Fruit fly (Drosophila melanogaster) whole organism, embryonic: ENCODE measurements around the gene scyl.

Experiments
- Ada2b ChIP-seq: fragments of 200-800 bp; sonication (Bioruptor generic); IDR thresholded peaks from 2 replicates; pipeline ENCODE4 v1.3.6; 2022; ENCODE audit warnings: missing biosample characterization, missing genetic modification characterization
- B-H1 ChIP-seq: fragments of 200-800 bp; sonication (Bioruptor generic); IDR thresholded peaks from 3 replicates; pipeline ENCODE4 v1.3.6; 2022; ENCODE audit warnings: missing biosample characterization, missing genetic modification characterization
- BEAF-32 ChIP-seq: fragments of 200-800 bp; sonication (Bioruptor generic); optimal IDR thresholded peaks from 3 replicates; lab custom pipeline; 2017; ENCODE audit warnings: missing biosample characterization, missing genetic modification characterization, mild to moderate bottlenecking, moderate library complexity, missing genetic modification reagents
- Bdp1 ChIP-seq: fragments of 200-800 bp; sonication (Bioruptor generic); optimal IDR thresholded peaks from 3 replicates; lab custom pipeline; 2016; ENCODE audit warnings: missing biosample characterization, missing genetic modification characterization
- Blimp-1 ChIP-seq: fragments of 200-800 bp; sonication (Bioruptor generic); optimal IDR thresholded peaks from 3 replicates; lab custom pipeline; 2018; ENCODE audit warnings: missing biosample characterization, missing genetic modification characterization, mild to moderate bottlenecking, moderate library complexity, missing genetic modification reagents
- CG10147 ChIP-seq: fragments of 200-800 bp; sonication (Bioruptor generic); optimal IDR thresholded peaks from 2 replicates; lab custom pipeline; 2019; ENCODE audit warnings: missing biosample characterization, mild to moderate bottlenecking, missing genetic modification characterization, moderate library complexity
- CG10267 ChIP-seq: fragments of 200-800 bp; sonication (Bioruptor generic); optimal IDR thresholded peaks from 2 replicates; lab custom pipeline; 2018; ENCODE audit warnings: missing biosample characterization, mild to moderate bottlenecking, missing genetic modification characterization, moderate library complexity
- CG11085 ChIP-seq: fragments of 200-800 bp; sonication (Bioruptor generic); IDR thresholded peaks from 2 replicates; pipeline ENCODE4 v1.3.6; 2022; ENCODE audit warnings: missing biosample characterization, missing genetic modification characterization
- CG11247 ChIP-seq: fragments of 200-800 bp; sonication (Bioruptor generic); IDR thresholded peaks from 2 replicates; pipeline ENCODE4 v1.3.6; 2022; ENCODE audit warnings: missing biosample characterization, missing genetic modification characterization
- CG11695 ChIP-seq: fragments of 200-800 bp; sonication (Bioruptor generic); IDR thresholded peaks from 3 replicates; pipeline ENCODE4 v1.3.6; 2022; ENCODE audit warnings: missing biosample characterization, missing genetic modification characterization
- CG12744 ChIP-seq: fragments of 200-800 bp; sonication (Bioruptor generic); optimal IDR thresholded peaks from 2 replicates; lab custom pipeline; 2016; ENCODE audit warnings: missing biosample characterization, missing genetic modification characterization
- CG14014 ChIP-seq: fragments of 200-800 bp; sonication (Bioruptor generic); IDR thresholded peaks from 2 replicates; pipeline ENCODE4 v1.3.6; 2022; ENCODE audit warnings: missing biosample characterization, missing genetic modification characterization
- CG15514 ChIP-seq: fragments of 200-800 bp; sonication (Bioruptor generic); optimal IDR thresholded peaks from 3 replicates; lab custom pipeline; 2017; ENCODE audit warnings: missing biosample characterization, missing genetic modification characterization, mild to moderate bottlenecking, moderate library complexity, missing genetic modification reagents
- CG16815 ChIP-seq: fragments of 200-800 bp; sonication (Bioruptor generic); optimal IDR thresholded peaks from 3 replicates; lab custom pipeline; 2017; ENCODE audit warnings: missing biosample characterization, mild to moderate bottlenecking, missing genetic modification characterization
- CG16863 ChIP-seq: fragments of 200-800 bp; sonication (Bioruptor generic); optimal IDR thresholded peaks from 3 replicates; lab custom pipeline; 2016; ENCODE audit warnings: missing biosample characterization, missing genetic modification characterization
- CG17359 ChIP-seq: fragments of 200-800 bp; sonication (Bioruptor generic); optimal IDR thresholded peaks from 3 replicates; lab custom pipeline; 2018; ENCODE audit warnings: missing biosample characterization, mild to moderate bottlenecking, missing genetic modification characterization, moderate library complexity
- CG1792 ChIP-seq: fragments of 200-800 bp; sonication (Bioruptor generic); optimal IDR thresholded peaks from 2 replicates; lab custom pipeline; 2016; ENCODE audit warnings: missing biosample characterization, missing genetic modification characterization
- CG18619 ChIP-seq: fragments of 200-800 bp; sonication (Bioruptor generic); optimal IDR thresholded peaks from 3 replicates; lab custom pipeline; 2017; ENCODE audit warnings: missing biosample characterization, mild to moderate bottlenecking, missing genetic modification characterization
- CG30403 ChIP-seq: fragments of 200-800 bp; sonication (Bioruptor generic); optimal IDR thresholded peaks from 3 replicates; lab custom pipeline; 2016; ENCODE audit warnings: missing biosample characterization, missing genetic modification characterization
- CG34224 ChIP-seq: fragments of 200-800 bp; sonication (Bioruptor generic); IDR thresholded peaks from 3 replicates; pipeline ENCODE4 v1.3.6; 2022; ENCODE audit warnings: missing biosample characterization, missing genetic modification characterization; ENCODE audit not compliant: partially characterized antibody
- CG34376 ChIP-seq: fragments of 200-800 bp; sonication (Bioruptor generic); optimal IDR thresholded peaks from 2 replicates; lab custom pipeline; 2018; ENCODE audit warnings: missing biosample characterization, mild to moderate bottlenecking, missing genetic modification characterization
- CG4617 ChIP-seq: fragments of 200-800 bp; sonication (Bioruptor generic); optimal IDR thresholded peaks from 3 replicates; lab custom pipeline; 2016; ENCODE audit warnings: missing biosample characterization, missing genetic modification characterization, borderline replicate concordance
- CG5245 ChIP-seq: fragments of 200-800 bp; sonication (Bioruptor generic); optimal IDR thresholded peaks from 3 replicates; lab custom pipeline; 2016; ENCODE audit warnings: missing biosample characterization, missing genetic modification characterization
- CG6654 ChIP-seq: fragments of 200-800 bp; sonication (Bioruptor generic); optimal IDR thresholded peaks from 2 replicates; lab custom pipeline; 2017; ENCODE audit warnings: missing biosample characterization, mild to moderate bottlenecking, missing genetic modification characterization
- CG6689 ChIP-seq: fragments of 200-800 bp; sonication (Bioruptor generic); IDR thresholded peaks from 2 replicates; pipeline ENCODE4 v1.3.6; 2022; ENCODE audit warnings: missing biosample characterization, missing genetic modification characterization
- CG7271 ChIP-seq: fragments of 200-800 bp; sonication (Bioruptor generic); optimal IDR thresholded peaks from 2 replicates; lab custom pipeline; 2018; ENCODE audit warnings: missing biosample characterization, mild to moderate bottlenecking, missing genetic modification characterization, moderate library complexity
- CG8944 ChIP-seq: fragments of 200-800 bp; sonication (Bioruptor generic); optimal IDR thresholded peaks from 3 replicates; lab custom pipeline; 2016; ENCODE audit warnings: missing biosample characterization, missing genetic modification characterization
- CG9437 ChIP-seq: fragments of 200-800 bp; sonication (Bioruptor generic); optimal IDR thresholded peaks from 2 replicates; lab custom pipeline; 2018; ENCODE audit warnings: missing biosample characterization, mild to moderate bottlenecking, missing genetic modification characterization
- Dek ChIP-seq: fragments of 200-800 bp; sonication (Bioruptor generic); optimal IDR thresholded peaks from 3 replicates; lab custom pipeline; 2019; ENCODE audit warnings: missing biosample characterization, mild to moderate bottlenecking, missing genetic modification characterization, moderate library complexity
- GATAe ChIP-seq: fragments of 200-800 bp; sonication (Bioruptor generic); conservative IDR thresholded peaks from 2 replicates; pipeline ENCODE4 v1.3.6; 2022; ENCODE audit warnings: missing biosample characterization, missing genetic modification characterization
- HLH3B ChIP-seq: fragments of 200-800 bp; sonication (Bioruptor generic); IDR thresholded peaks from 2 replicates; pipeline ENCODE4 v1.3.6; 2022; ENCODE audit warnings: missing biosample characterization, missing genetic modification characterization
- Mes4 ChIP-seq: fragments of 200-800 bp; sonication (Bioruptor generic); optimal IDR thresholded peaks from 2 replicates; lab custom pipeline; 2016; ENCODE audit warnings: missing biosample characterization, missing genetic modification characterization
- NfI ChIP-seq: fragments of 200-800 bp; sonication (Bioruptor generic); optimal IDR thresholded peaks from 3 replicates; lab custom pipeline; 2018; ENCODE audit warnings: missing biosample characterization, mild to moderate bottlenecking, missing genetic modification characterization, moderate library complexity
- PHDP ChIP-seq: fragments of 200-800 bp; sonication (Bioruptor generic); optimal IDR thresholded peaks from 3 replicates; lab custom pipeline; 2018; ENCODE audit warnings: missing biosample characterization, mild to moderate bottlenecking, missing genetic modification characterization, moderate library complexity
- YL-1 ChIP-seq: fragments of 200-800 bp; sonication (Bioruptor generic); optimal IDR thresholded peaks from 3 replicates; lab custom pipeline; 2017; ENCODE audit warnings: missing biosample characterization, mild to moderate bottlenecking, missing genetic modification characterization
- da ChIP-seq: fragments of 200-800 bp; sonication (Bioruptor generic); optimal IDR thresholded peaks from 2 replicates; lab custom pipeline; 2016; ENCODE audit warnings: missing biosample characterization, missing genetic modification characterization
- ftz-f1 ChIP-seq: fragments of 200-800 bp; sonication (Bioruptor generic); optimal IDR thresholded peaks from 2 replicates; lab custom pipeline; 2016; ENCODE audit warnings: missing biosample characterization, missing genetic modification characterization
- gce ChIP-seq: fragments of 200-800 bp; sonication (Bioruptor generic); IDR thresholded peaks from 3 replicates; pipeline ENCODE4 v1.3.6; 2022; ENCODE audit warnings: missing biosample characterization, missing genetic modification characterization
- h ChIP-seq: fragments of >200 bp; optimal IDR thresholded peaks from 2 replicates; lab custom pipeline; 2017
- ken ChIP-seq: fragments of 200-800 bp; sonication (Bioruptor generic); IDR thresholded peaks from 3 replicates; pipeline ENCODE4 v1.3.6; 2022; ENCODE audit warnings: missing biosample characterization, missing genetic modification characterization
- p53 ChIP-seq: fragments of 200-800 bp; sonication (Bioruptor generic); optimal IDR thresholded peaks from 2 replicates; lab custom pipeline; 2016; ENCODE audit warnings: missing biosample characterization, missing genetic modification characterization
- rib ChIP-seq: fragments of 200-800 bp; sonication (Bioruptor generic); IDR thresholded peaks from 2 replicates; pipeline ENCODE4 v1.3.6; 2022; ENCODE audit warnings: missing biosample characterization, missing genetic modification characterization
- slou ChIP-seq: fragments of 200-800 bp; sonication (Bioruptor generic); optimal IDR thresholded peaks from 3 replicates; lab custom pipeline; 2016; ENCODE audit warnings: missing biosample characterization, missing genetic modification characterization
- so ChIP-seq: fragments of 200-800 bp; sonication (Bioruptor generic); IDR thresholded peaks from 3 replicates; pipeline ENCODE4 v1.3.6; 2022; ENCODE audit warnings: missing biosample characterization, missing genetic modification characterization
- ssp ChIP-seq: fragments of 200-800 bp; sonication (Bioruptor generic); IDR thresholded peaks from 2 replicates; pipeline ENCODE4 v1.3.6; 2022; ENCODE audit warnings: missing biosample characterization, missing genetic modification characterization
- stc ChIP-seq: fragments of 200-800 bp; sonication (Bioruptor generic); IDR thresholded peaks from 2 replicates; pipeline ENCODE4 v1.3.6; 2022; ENCODE audit warnings: missing biosample characterization, missing genetic modification characterization
- tna ChIP-seq: fragments of 200-800 bp; sonication (Bioruptor generic); IDR thresholded peaks from 2 replicates; pipeline ENCODE4 v1.3.6; 2022; ENCODE audit warnings: missing biosample characterization, missing genetic modification characterization; ENCODE audit not compliant: partially characterized antibody
- ttk ChIP-seq: fragments of 200-800 bp; sonication (Bioruptor generic); IDR thresholded peaks from 2 replicates; pipeline ENCODE4 v2.1.2; 2022; ENCODE audit warnings: missing biosample characterization, missing genetic modification characterization
- vvl ChIP-seq: fragments of 200-800 bp; sonication (Bioruptor generic); IDR thresholded peaks from 2 replicates; pipeline ENCODE4 v1.3.6; 2022; ENCODE audit warnings: missing biosample characterization, missing genetic modification characterization

The scyl gene

DNA sequence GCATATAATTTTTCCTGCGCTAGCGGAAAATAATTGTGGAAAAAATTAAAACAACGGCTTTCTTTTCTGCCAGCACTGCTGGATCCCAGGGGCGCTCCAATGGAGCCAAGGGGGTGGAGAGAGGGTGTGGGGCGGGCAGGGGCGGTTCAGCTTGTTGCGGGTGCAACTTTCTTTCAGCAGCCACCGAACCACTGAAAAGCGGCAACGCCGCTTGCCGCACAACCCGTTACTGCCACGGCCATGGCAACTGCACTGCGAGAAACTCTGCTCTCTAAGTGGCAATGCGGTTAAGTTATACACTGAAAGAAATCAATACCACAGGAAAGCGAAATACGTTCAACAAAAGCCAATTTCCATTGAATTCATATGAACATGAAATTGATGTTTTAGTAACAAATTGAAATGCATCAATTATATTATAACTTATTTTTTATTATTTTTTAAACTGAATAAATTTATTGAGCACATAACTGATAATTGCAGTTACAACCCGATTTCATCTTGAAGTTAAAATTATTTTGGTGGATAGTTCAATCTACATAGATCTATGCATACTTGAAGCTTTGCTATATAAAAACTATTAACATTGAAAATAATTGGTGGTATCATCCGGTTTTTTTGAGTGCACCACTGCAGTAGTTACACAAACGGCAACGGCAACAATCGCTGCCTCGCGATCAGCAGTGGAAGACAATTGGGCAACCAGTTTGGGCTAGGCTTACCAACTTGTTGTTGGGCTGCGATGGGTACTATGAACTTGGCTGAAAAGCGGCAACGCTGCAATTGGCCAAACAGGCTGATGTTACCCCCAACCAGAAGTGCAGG lies 4.3 kb downstream of the scyl start (continued):
- TF ChIP-seq CG7271 (tag; lab: Kevin White, UChicago) (no peak), CG11247 (peak; percentile 46), CG16815 (peak; percentile 77), PHDP (tag; lab: Kevin White, UChicago) (peak; percentile 79), CG10147 (GFP tag; lab: Kevin White, UChicago) (peak; percentile 84), HLH3B (GFP tag; lab: Robert Waterston, UW) (peak; percentile 65), B-H1 (GFP tag; lab: Robert Waterston, UW) (peak; percentile 40; the same call in 2 of the 3 replicates), so (peak; percentile 60; the same call in 2 of the 3 replicates), CG30403 (GFP tag; lab: Kevin White, UChicago) (peak; percentile 89), NfI (GFP tag; lab: Kevin White, UChicago) (peak; percentile 71), CG15514 (GFP tag; lab: Kevin White, UChicago) (peak; percentile 41), CG9437 (GFP tag; lab: Kevin White, UChicago) (peak; percentile 78), ssp (peak; percentile 53; the same call in 1 of the 2 replicates), p53 (GFP tag; lab: Kevin White, UChicago) (no peak), CG6654 (peak; percentile 64), CG1792 (GFP tag; lab: Kevin White, UChicago) (no peak), da (GFP tag; lab: Kevin White, UChicago) (peak; percentile 7), CG14014 (peak; percentile 70), ftz-f1 (GFP tag; lab: Kevin White, UChicago) (no peak), stc (peak; percentile 38), Ada2b (GFP tag; lab: Robert Waterston, UW) (peak; percentile 39), CG34376 (peak; percentile 32), GATAe (no peak), CG12744 (GFP tag; lab: Kevin White, UChicago) (peak; percentile 25), CG16863 (no peak), vvl (GFP tag; lab: Robert Waterston, UW) (peak; percentile 67; the same call in 1 of the 2 replicates), BEAF-32 (no peak), CG10267 (tag; lab: Kevin White, UChicago) (peak; percentile 81), CG6689 (peak; percentile 70), CG4617 (GFP tag; lab: Kevin White, UChicago) (peak; percentile 49), h (lab: Kevin White, UChicago) (no peak), ken (GFP tag; lab: Robert Waterston, UW) (peak; percentile 82), CG8944 (GFP tag; lab: Kevin White, UChicago) (no peak), tna (GFP tag; lab: Robert Waterston, UW) (no peak), ttk (peak; percentile 71; the same call in 1 of the 2 replicates), CG18619 (peak; percentile 82), Dek (tag; lab: Kevin White, UChicago) (peak; percentile 25), slou (GFP tag; lab: Kevin White, UChicago) (peak; percentile 39), CG34224 (GFP tag; lab: Robert Waterston, UW) (no peak), Blimp-1 (GFP tag; lab: Kevin White, UChicago) (peak; percentile 78), gce (peak; percentile 45; the same call in 1 of the 3 replicates), CG17359 (tag; lab: Kevin White, UChicago) (peak; percentile 62), CG11085 (GFP tag; lab: Robert Waterston, UW) (peak; percentile 74), rib (GFP tag; lab: Robert Waterston, UW) (peak; percentile 77), Bdp1 (GFP tag; lab: Kevin White, UChicago) (peak; percentile 52), CG11695 (GFP tag; lab: Robert Waterston, UW) (peak; percentile 71; the same call in 2 of the 3 replicates), CG5245 (GFP tag; lab: Kevin White, UChicago) (peak; percentile 73), Mes4 (GFP tag; lab: Kevin White, UChicago) (no peak), YL-1 (GFP tag; lab: Kevin White, UChicago) (peak; percentile 78)
